Worm (Caenorhabditis elegans) whole organism, late embryonic: ENCODE results near the gene F54D12.10.

Source experiments
- C08G9.2 ChIP-seq: sonication (generic microtip); optimal IDR thresholded peaks from 2 replicates; lab custom pipeline; 2016; ENCODE audit warnings: mild to moderate bottlenecking, missing genetic modification characterization, moderate library complexity, missing compliant biosample characterization
- F13H6.1 ChIP-seq: sonication (generic microtip); optimal IDR thresholded peaks from 2 replicates; lab custom pipeline; 2016; ENCODE audit warnings: missing genetic modification characterization, missing compliant biosample characterization
- K09A11.1 ChIP-seq: sonication (generic microtip); optimal IDR thresholded peaks from 2 replicates; lab custom pipeline; 2017; ENCODE audit warnings: antibody characterized with exemption, mild to moderate bottlenecking, missing genetic modification characterization, missing compliant biosample characterization; ENCODE audit not compliant: insufficient read depth
- Y22D7AL.16 ChIP-seq: sonication (generic microtip); optimal IDR thresholded peaks from 2 replicates; lab custom pipeline; 2016; ENCODE audit warnings: missing genetic modification characterization, missing compliant biosample characterization
- ama-1 ChIP-seq: fragments of 150-350 bp; optimal IDR thresholded peaks from 2 replicates; lab custom pipeline; 2014
- ceh-18 ChIP-seq: sonication (generic microtip); optimal IDR thresholded peaks from 2 replicates; lab custom pipeline; 2016; ENCODE audit warnings: missing genetic modification characterization, missing compliant biosample characterization
- ceh-30 ChIP-seq: fragments of 150-350 bp; optimal IDR thresholded peaks from 2 replicates; lab custom pipeline; 2014; ENCODE audit warnings: missing biosample characterization, missing genetic modification characterization
- ceh-34 ChIP-seq: sonication (generic microtip); optimal IDR thresholded peaks from 2 replicates; lab custom pipeline; 2016; ENCODE audit warnings: mild to moderate bottlenecking, missing genetic modification characterization, missing compliant biosample characterization
- ceh-45 ChIP-seq: fragments of 200-800 bp; sonication (Bioruptor generic); IDR thresholded peaks from 2 replicates; pipeline ENCODE4 v1.3.6; 2022; ENCODE audit warnings: missing genetic modification reagents, missing genetic modification characterization, missing compliant biosample characterization
- ceh-6 ChIP-seq: fragments of 200-800 bp; sonication (Bioruptor generic); optimal IDR thresholded peaks from 2 replicates; lab custom pipeline; 2018; ENCODE audit warnings: mild to moderate bottlenecking, missing genetic modification characterization, missing compliant biosample characterization
- che-1 ChIP-seq: sonication (generic microtip); optimal IDR thresholded peaks from 2 replicates; lab custom pipeline; 2016; ENCODE audit warnings: mild to moderate bottlenecking, missing genetic modification characterization, missing compliant biosample characterization
- dmd-4 ChIP-seq: sonication (generic microtip); optimal IDR thresholded peaks from 2 replicates; lab custom pipeline; 2016; ENCODE audit warnings: borderline replicate concordance, missing genetic modification characterization, missing compliant biosample characterization
- elt-4 ChIP-seq: sonication (generic microtip); optimal IDR thresholded peaks from 2 replicates; lab custom pipeline; 2016; ENCODE audit warnings: missing genetic modification characterization, missing compliant biosample characterization
- ets-4 ChIP-seq: sonication (generic microtip); optimal IDR thresholded peaks from 2 replicates; lab custom pipeline; 2016; ENCODE audit warnings: missing genetic modification characterization, missing compliant biosample characterization
- eyg-1 ChIP-seq: sonication (generic microtip); optimal IDR thresholded peaks from 2 replicates; lab custom pipeline; 2016; ENCODE audit warnings: missing genotype, missing genetic modification characterization, missing compliant biosample characterization
- fkh-10 ChIP-seq: fragments of 150-350 bp; optimal IDR thresholded peaks from 2 replicates; lab custom pipeline; 2014; ENCODE audit warnings: missing biosample characterization, missing genetic modification reagents, missing genetic modification characterization
- gmeb-2 ChIP-seq: sonication (generic microtip); optimal IDR thresholded peaks from 2 replicates; lab custom pipeline; 2016; ENCODE audit warnings: missing genetic modification characterization, inconsistent platforms, missing compliant biosample characterization
- hlh-6 ChIP-seq: sonication (generic microtip); optimal IDR thresholded peaks from 2 replicates; lab custom pipeline; 2016; ENCODE audit warnings: missing genotype, missing genetic modification characterization, missing compliant biosample characterization
- lin-11 ChIP-seq: fragments of 200-800 bp; sonication (Bioruptor generic); optimal IDR thresholded peaks from 2 replicates; lab custom pipeline; 2018; ENCODE audit warnings: mild to moderate bottlenecking, missing genetic modification characterization, missing compliant biosample characterization
- madf-2 ChIP-seq: sonication (generic microtip); optimal IDR thresholded peaks from 2 replicates; lab custom pipeline; 2017; ENCODE audit warnings: missing genetic modification characterization, missing compliant biosample characterization
- mec-3 ChIP-seq: sonication (generic microtip); optimal IDR thresholded peaks from 2 replicates; lab custom pipeline; 2016; ENCODE audit warnings: borderline replicate concordance, missing genetic modification characterization, missing compliant biosample characterization
- nhr-11 ChIP-seq: fragments of 150-350 bp; optimal IDR thresholded peaks from 2 replicates; lab custom pipeline; 2014; ENCODE audit warnings: missing biosample characterization, missing genetic modification characterization
- nhr-232 ChIP-seq: sonication (generic microtip); optimal IDR thresholded peaks from 2 replicates; lab custom pipeline; 2016; ENCODE audit warnings: missing genetic modification characterization, missing compliant biosample characterization
- npax-4 ChIP-seq: sonication (generic microtip); optimal IDR thresholded peaks from 2 replicates; lab custom pipeline; 2016; ENCODE audit warnings: missing genetic modification characterization, missing compliant biosample characterization
- odd-2 ChIP-seq: sonication (generic microtip); optimal IDR thresholded peaks from 2 replicates; lab custom pipeline; 2017; ENCODE audit warnings: antibody characterized with exemption, mild to moderate bottlenecking, missing genetic modification characterization, missing compliant biosample characterization
- pag-3 ChIP-seq: sonication (generic microtip); optimal IDR thresholded peaks from 2 replicates; lab custom pipeline; 2016; ENCODE audit warnings: missing compliant biosample characterization, missing genetic modification characterization, borderline replicate concordance
- pax-1 ChIP-seq: fragments of 150-350 bp; optimal IDR thresholded peaks from 2 replicates; lab custom pipeline; 2014; ENCODE audit warnings: missing biosample characterization, missing genetic modification characterization
- pha-2 ChIP-seq: sonication (generic microtip); optimal IDR thresholded peaks from 2 replicates; lab custom pipeline; 2017; ENCODE audit warnings: mild to moderate bottlenecking, missing genetic modification characterization, missing compliant biosample characterization
- pha-4 ChIP-seq: fragments of 150-350 bp; optimal IDR thresholded peaks from 2 replicates; lab custom pipeline; 2018; ENCODE audit warnings: missing biosample characterization, missing genetic modification reagents, missing genetic modification characterization
- pqm-1 ChIP-seq: sonication (generic microtip); optimal IDR thresholded peaks from 2 replicates; lab custom pipeline; 2016; ENCODE audit warnings: missing genetic modification characterization, missing compliant biosample characterization
- pros-1 ChIP-seq: fragments of 150-350 bp; optimal IDR thresholded peaks from 2 replicates; lab custom pipeline; 2014; ENCODE audit warnings: missing biosample characterization, missing genetic modification reagents, missing genetic modification characterization
- ref-2 ChIP-seq: sonication (generic microtip); optimal IDR thresholded peaks from 2 replicates; lab custom pipeline; 2016; ENCODE audit warnings: missing genetic modification characterization, missing compliant biosample characterization
- rnt-1 ChIP-seq: sonication (generic microtip); optimal IDR thresholded peaks from 2 replicates; lab custom pipeline; 2016; ENCODE audit warnings: missing genetic modification characterization, missing compliant biosample characterization
- sdc-2 ChIP-seq: sonication (generic microtip); optimal IDR thresholded peaks from 2 replicates; lab custom pipeline; 2016; ENCODE audit warnings: missing genotype, missing genetic modification characterization, missing compliant biosample characterization
- sox-2 ChIP-seq: fragments of 200-800 bp; sonication (Bioruptor generic); IDR thresholded peaks from 2 replicates; pipeline ENCODE4 v1.3.6; 2022; ENCODE audit warnings: missing genetic modification reagents, missing genetic modification characterization, missing compliant biosample characterization
- syd-9 ChIP-seq: sonication (generic microtip); optimal IDR thresholded peaks from 2 replicates; lab custom pipeline; 2016; ENCODE audit warnings: mild to moderate bottlenecking, missing genetic modification characterization, moderate library complexity, missing compliant biosample characterization
- tbx-2 ChIP-seq: sonication (generic microtip); optimal IDR thresholded peaks from 2 replicates; lab custom pipeline; 2016; ENCODE audit warnings: missing genetic modification characterization, missing compliant biosample characterization
- unc-3 ChIP-seq, 2 experiments: fragments of 200-800 bp in 1 of 2; sonication (Bioruptor generic) in 1 of 2; sonication (generic microtip) in 1 of 2; conservative IDR thresholded peaks in 1 of 2; optimal IDR thresholded peaks in 1 of 2; 2 replicates each; pipeline versions ENCODE4 v1.3.6 to Lab custom; 2016 to 2022; ENCODE audit warnings: missing compliant biosample characterization in 2 of 2, missing genetic modification characterization in 2 of 2, missing genetic modification reagents in 1 of 2
- unc-55 ChIP-seq: sonication (generic microtip); optimal IDR thresholded peaks from 2 replicates; lab custom pipeline; 2017; ENCODE audit warnings: missing biosample characterization, missing genetic modification reagents, missing genetic modification characterization
- unc-86 ChIP-seq: sonication (generic microtip); optimal IDR thresholded peaks from 2 replicates; lab custom pipeline; 2016; ENCODE audit warnings: missing genetic modification characterization, missing compliant biosample characterization

F54D12.10 gene

DNA sequence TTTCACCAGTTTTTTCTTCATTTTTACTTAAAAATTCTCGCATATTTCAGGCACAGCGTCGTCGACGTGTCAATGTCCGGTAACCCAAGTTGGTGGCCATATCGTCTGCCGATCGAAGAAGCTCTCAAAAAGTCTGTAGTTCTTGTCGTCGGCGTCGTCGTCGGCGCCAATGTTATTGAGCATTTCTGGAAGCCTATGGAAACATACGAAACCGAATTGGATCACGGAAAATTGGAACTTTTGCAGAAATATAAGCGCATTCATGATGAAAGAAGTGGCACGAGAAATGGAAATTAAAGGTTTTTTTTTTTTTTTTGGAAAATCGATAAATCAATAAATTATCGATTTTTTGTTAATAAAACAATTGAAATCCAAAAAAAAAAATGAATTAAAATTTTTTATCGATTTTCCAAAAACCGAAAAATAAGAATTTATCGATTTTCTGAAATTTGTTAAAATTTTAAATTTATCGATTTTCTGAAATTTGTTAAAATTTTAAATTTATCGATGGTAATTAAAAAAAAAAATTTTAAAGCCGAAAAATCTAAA, 34.3 kb upstream of the F54D12.10 start, which contains the start of gene alkb-1:
alkb-1 (plus strand) TSS at position 51 of the 549 bp plus-strand sequence.
- TF ChIP-seq K09A11.1 (tag; lab: Kevin White, UChicago) = no peak
- no peak for TF ChIP-seq unc-55 (GFP tag; lab: Kevin White, UChicago)
- no peak for TF ChIP-seq pros-1 (tag; lab: Kevin White, UChicago)
- no peak for TF ChIP-seq madf-2 (tag; lab: Kevin White, UChicago)
- TF ChIP-seq pqm-1 (tag; lab: Kevin White, UChicago) = no peak
- TF ChIP-seq nhr-11 (tag; lab: Kevin White, UChicago) = no peak
- TF ChIP-seq pag-3 (tag; lab: Kevin White, UChicago) = no peak
- no peak for TF ChIP-seq ceh-18 (tag; lab: Kevin White, UChicago)
- no peak for TF ChIP-seq elt-4 (tag; lab: Kevin White, UChicago)
- TF ChIP-seq ets-4 (tag; lab: Kevin White, UChicago) = no peak
- no peak for TF ChIP-seq che-1 (tag; lab: Kevin White, UChicago)

DNA sequence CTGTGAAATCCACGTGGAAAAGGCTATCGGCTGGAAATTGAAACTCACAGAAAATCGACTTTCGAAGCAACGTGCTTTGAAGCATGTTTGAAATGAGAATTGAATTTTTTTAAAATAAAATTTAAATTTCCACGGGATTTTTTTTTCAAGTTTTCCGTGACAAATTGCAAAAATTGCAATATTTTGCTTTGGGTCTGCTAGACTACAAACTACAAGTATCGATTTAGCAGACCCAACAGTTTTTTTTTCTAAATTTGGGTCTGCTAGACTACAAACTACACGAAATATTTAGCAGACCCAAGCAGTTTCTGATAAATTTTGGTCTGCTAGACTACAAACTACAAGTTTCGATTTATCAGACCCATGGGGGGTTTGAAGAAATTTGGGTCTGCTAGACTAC, 33.2 kb upstream of the F54D12.10 start, which contains the start of gene Y51H7C.9:
Y51H7C.9 (minus strand) TSS at position 101 of the 400 bp plus-strand sequence.
- TF ChIP-seq F13H6.1 (tag; lab: Kevin White, UChicago) (no peak), pag-3 (tag; lab: Kevin White, UChicago) (no peak), unc-3 (GFP tag; conservative IDR thresholded peaks at IDR 0.05; lab: Robert Waterston, UW) (no peak), unc-3 (tag; optimal IDR thresholded peaks at IDR 0.05; lab: Kevin White, UChicago) (no peak), eyg-1 (tag; lab: Kevin White, UChicago) (no peak), ceh-34 (tag; lab: Kevin White, UChicago) (no peak), sdc-2 (tag; lab: Kevin White, UChicago) (no peak), pros-1 (tag; lab: Kevin White, UChicago) (no peak), tbx-2 (tag; lab: Kevin White, UChicago) (no peak)

ce11 chrII:1403056-1403455, 24.9 kb upstream of the F54D12.10 start, which contains the start of the genes Y51H7C.41 and cogc-4:
Y51H7C.41 (plus strand) TSS chrII:1403321.
cogc-4 (plus strand) TSS chrII:1403441.
- TF ChIP-seq tbx-2 (tag; lab: Kevin White, UChicago) (no peak), npax-4 (tag; lab: Kevin White, UChicago) (no peak), ama-1 (lab: Kevin White, UChicago) (no peak), unc-3 (GFP tag; conservative IDR thresholded peaks at IDR 0.05; lab: Robert Waterston, UW) (no peak), unc-3 (tag; optimal IDR thresholded peaks at IDR 0.05; lab: Kevin White, UChicago) (no peak), ceh-18 (tag; lab: Kevin White, UChicago) (no peak), pha-4 (tag; lab: Kevin White, UChicago) (no peak), syd-9 (tag; lab: Kevin White, UChicago) (no peak), Y22D7AL.16 (tag; lab: Kevin White, UChicago) (no peak)
- TF ChIP-seq, all 69 proteins: peak for 0

- TF ChIP-seq mec-3 (tag; lab: Kevin White, UChicago) (no peak), syd-9 (tag; lab: Kevin White, UChicago) (no peak), hlh-6 (tag; lab: Kevin White, UChicago) (no peak), C08G9.2 (no peak), dmd-4 (tag; lab: Kevin White, UChicago) (no peak), unc-3 (GFP tag; conservative IDR thresholded peaks at IDR 0.05; lab: Robert Waterston, UW) (no peak), unc-3 (tag; optimal IDR thresholded peaks at IDR 0.05; lab: Kevin White, UChicago) (no peak), lin-11 (tag; lab: Kevin White, UChicago) (no peak), pha-2 (tag; lab: Kevin White, UChicago) (no peak)
These were observed 24.0 kb upstream of the F54D12.10 start, which contains the start of gene Y51H7C.7 for ce11 chrII:1402167-1402619. Y51H7C.7 (plus strand) TSS chrII:1402569.

DNA sequence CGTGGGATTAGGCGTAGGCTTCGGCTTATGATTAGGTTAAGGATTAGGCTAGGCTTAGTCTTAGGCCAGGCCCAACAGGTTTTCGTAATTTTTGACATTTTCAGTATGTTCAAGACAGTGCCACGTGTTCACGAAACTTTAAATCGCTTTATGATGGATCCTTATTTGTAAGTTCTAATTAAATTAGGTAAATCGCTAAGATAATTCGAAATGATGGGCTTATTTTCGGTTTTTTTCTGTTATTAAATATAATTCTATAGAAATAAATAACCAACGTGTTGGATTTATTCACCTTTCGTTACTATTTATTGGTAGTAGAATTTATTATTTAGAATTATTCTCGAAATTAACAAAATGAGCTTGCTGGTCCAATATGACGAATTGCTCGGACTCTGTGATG, 23.3 kb upstream of the F54D12.10 start, which contains the start of gene Y51H7C.8:
Y51H7C.8 (plus strand) TSS at position 301 of the 400 bp plus-strand sequence.
- TF ChIP-seq syd-9 (tag; lab: Kevin White, UChicago) = no peak
- TF ChIP-seq npax-4 (tag; lab: Kevin White, UChicago) = no peak
- TF ChIP-seq rnt-1 (tag; lab: Kevin White, UChicago) = no peak
- TF ChIP-seq ets-4 (tag; lab: Kevin White, UChicago) = no peak
- TF ChIP-seq pha-2 (tag; lab: Kevin White, UChicago) = no peak
- TF ChIP-seq ceh-45 (GFP tag; lab: Robert Waterston, UW) = no peak
- TF ChIP-seq elt-4 (tag; lab: Kevin White, UChicago) = no peak
- no peak for TF ChIP-seq pax-1
- TF ChIP-seq odd-2 (tag; lab: Kevin White, UChicago) = no peak
- TF ChIP-seq unc-86 (tag; lab: Kevin White, UChicago) = no peak
- TF ChIP-seq gmeb-2 (tag; lab: Kevin White, UChicago) = no peak
- no peak for TF ChIP-seq ceh-6
- TF ChIP-seq eyg-1 (tag; lab: Kevin White, UChicago) = no peak
- no peak for TF ChIP-seq ref-2 (tag; lab: Kevin White, UChicago)
- no peak for TF ChIP-seq fkh-10 (GFP tag; lab: Kevin White, UChicago)
- TF ChIP-seq ceh-30 (tag; lab: Kevin White, UChicago) = no peak
- no peak for TF ChIP-seq pha-4 (tag; lab: Kevin White, UChicago)
- no peak for TF ChIP-seq nhr-232 (tag; lab: Kevin White, UChicago)
- no peak for TF ChIP-seq K09A11.1 (tag; lab: Kevin White, UChicago)
- no peak for TF ChIP-seq sox-2 (GFP tag; lab: Robert Waterston, UW)
